Worm (Caenorhabditis elegans): ENCODE data around the gene ssr-2.
A peak's percentile ranks its signal among the peaks of the same experiment; 100 is the strongest.

ssr-2 gene

ce11 chrX:2838619-2839018 is 11.1 kb upstream of the ssr-2 start:
- TF ChIP-seq dao-5 (tag; optimal IDR thresholded peaks at IDR 0.05): no peak
- no peak for TF ChIP-seq W03F9.2 (tag; optimal IDR thresholded peaks at IDR 0.05)
- no peak for TF ChIP-seq him-1 (tag; optimal IDR thresholded peaks at IDR 0.05)

- TF ChIP-seq him-1 (tag; optimal IDR thresholded peaks at IDR 0.05) (no peak), dao-5 (tag; optimal IDR thresholded peaks at IDR 0.05) (no peak), W03F9.2 (tag; optimal IDR thresholded peaks at IDR 0.05) (no peak)
Measured at ce11 chrX:2837477-2837876, 9.9 kb upstream of the ssr-2 start.

- TF ChIP-seq W03F9.2 (tag; optimal IDR thresholded peaks at IDR 0.05) (no peak), him-1 (tag; optimal IDR thresholded peaks at IDR 0.05) (no peak), dao-5 (tag; optimal IDR thresholded peaks at IDR 0.05) (no peak)
Measured at ce11 chrX:2836770-2837169, 9.2 kb upstream of the ssr-2 start.

ce11 chrX:2826337-2826736 is 1.2 kb downstream of the ssr-2 start:
- TF ChIP-seq him-1 (tag; optimal IDR thresholded peaks at IDR 0.05) (no peak), dao-5 (tag; optimal IDR thresholded peaks at IDR 0.05) (no peak), W03F9.2 (tag; optimal IDR thresholded peaks at IDR 0.05) (no peak)

ce11 chrX:2820148-2820547 is 7.4 kb downstream of the ssr-2 start, which contains the start of gene tsp-6:
TSS of gene tsp-6 (plus strand) at chrX:2820448.
- TF ChIP-seq dao-5 (tag; optimal IDR thresholded peaks at IDR 0.05) (no peak), him-1 (tag; optimal IDR thresholded peaks at IDR 0.05) (no peak), W03F9.2 (tag; optimal IDR thresholded peaks at IDR 0.05) (no peak)

ce11 chrX:2819747-2820146 is 7.8 kb downstream of the ssr-2 start:
- TF ChIP-seq W03F9.2 (tag; optimal IDR thresholded peaks at IDR 0.05) (no peak), him-1 (tag; optimal IDR thresholded peaks at IDR 0.05) (no peak), dao-5 (tag; optimal IDR thresholded peaks at IDR 0.05) (no peak)

- TF ChIP-seq him-1 (tag; optimal IDR thresholded peaks at IDR 0.05) (no peak), W03F9.2 (tag; optimal IDR thresholded peaks at IDR 0.05) (no peak), dao-5 (tag; optimal IDR thresholded peaks at IDR 0.05) (no peak)
Measured at ce11 chrX:2818899-2819298, 8.7 kb downstream of the ssr-2 start.

- no peak for TF ChIP-seq him-1 (tag; optimal IDR thresholded peaks at IDR 0.05)
- no peak for TF ChIP-seq W03F9.2 (tag; optimal IDR thresholded peaks at IDR 0.05)
- no peak for TF ChIP-seq dao-5 (tag; optimal IDR thresholded peaks at IDR 0.05)
Measured at ce11 chrX:2814097-2814720, 13.3 kb downstream of the ssr-2 start, which contains the start of gene C14A11.6. TSS of gene C14A11.6 (minus strand) at chrX:2814147.

ce11 chrX:2809611-2810010 is 17.9 kb downstream of the ssr-2 start, which contains the start of gene C14A11.9:
TSS of gene C14A11.9 (minus strand) at chrX:2809637.
- TF ChIP-seq dao-5 (tag; optimal IDR thresholded peaks at IDR 0.05) (no peak), W03F9.2 (tag; optimal IDR thresholded peaks at IDR 0.05) (peak; percentile 74), him-1 (tag; optimal IDR thresholded peaks at IDR 0.05) (peak; percentile 96)

ce11 chrX:2807390-2807789 is 20.2 kb downstream of the ssr-2 start, which contains the start of gene C14A11.5:
TSS of gene C14A11.5 (minus strand) at chrX:2807528.
- TF ChIP-seq him-1 (tag; optimal IDR thresholded peaks at IDR 0.05): no peak
- TF ChIP-seq W03F9.2 (tag; optimal IDR thresholded peaks at IDR 0.05): no peak
- TF ChIP-seq dao-5 (tag; optimal IDR thresholded peaks at IDR 0.05): no peak

- TF ChIP-seq him-1 (tag; optimal IDR thresholded peaks at IDR 0.05) (no peak), W03F9.2 (tag; optimal IDR thresholded peaks at IDR 0.05) (no peak), dao-5 (tag; optimal IDR thresholded peaks at IDR 0.05) (no peak)
Measured at ce11 chrX:2802562-2803165, 24.9 kb downstream of the ssr-2 start, which contains the start of gene C14A11.2. TSS of gene C14A11.2 (plus strand) at chrX:2803112.

ce11 chrX:2795054-2795453 is 32.5 kb downstream of the ssr-2 start:
- no peak for TF ChIP-seq W03F9.2 (tag; optimal IDR thresholded peaks at IDR 0.05)
- no peak for TF ChIP-seq dao-5 (tag; optimal IDR thresholded peaks at IDR 0.05)
- TF ChIP-seq him-1 (tag; optimal IDR thresholded peaks at IDR 0.05): no peak

- TF ChIP-seq him-1 (tag; optimal IDR thresholded peaks at IDR 0.05) (no peak), W03F9.2 (tag; optimal IDR thresholded peaks at IDR 0.05) (no peak), dao-5 (tag; optimal IDR thresholded peaks at IDR 0.05) (no peak)
Measured at ce11 chrX:2794324-2794723, 33.2 kb downstream of the ssr-2 start.

ce11 chrX:2793527-2793926 is 34.0 kb downstream of the ssr-2 start:
- TF ChIP-seq W03F9.2 (tag; optimal IDR thresholded peaks at IDR 0.05) (no peak), dao-5 (tag; optimal IDR thresholded peaks at IDR 0.05) (no peak), him-1 (tag; optimal IDR thresholded peaks at IDR 0.05) (no peak)

Data from whole organism, L4/young adult.